Fruit fly (Drosophila melanogaster) whole organism, embryonic: ENCODE results near the gene Gclc.

Experiments used
- Ada2b ChIP-seq: fragments of 200-800 bp; sonication (Bioruptor generic); IDR thresholded peaks from 2 replicates; pipeline ENCODE4 v1.3.6; 2022; ENCODE audit warnings: missing biosample characterization, missing genetic modification characterization
- Adf1 ChIP-seq: fragments of 200-800 bp; sonication (Bioruptor generic); IDR thresholded peaks from 2 replicates; pipeline ENCODE4 v1.3.6; 2022; ENCODE audit warnings: missing biosample characterization, missing genetic modification characterization
- CG10959 ChIP-seq: fragments of 200-800 bp; sonication (Bioruptor generic); IDR thresholded peaks from 2 replicates; pipeline ENCODE4 v1.3.6; 2022; ENCODE audit warnings: missing biosample characterization, missing genetic modification characterization
- CG1233 ChIP-seq: fragments of 200-800 bp; sonication (Bioruptor generic); optimal IDR thresholded peaks from 4 replicates; lab custom pipeline; 2018; ENCODE audit warnings: missing biosample characterization, mild to moderate bottlenecking, missing genetic modification characterization
- CG13296 ChIP-seq: fragments of 200-800 bp; sonication (Bioruptor generic); optimal IDR thresholded peaks from 3 replicates; lab custom pipeline; 2018; ENCODE audit warnings: missing biosample characterization, mild to moderate bottlenecking, missing genetic modification characterization
- CG14050 ChIP-seq: fragments of 200-800 bp; sonication (Bioruptor generic); IDR thresholded peaks from 3 replicates; pipeline ENCODE4 v1.3.6; 2022; ENCODE audit warnings: missing biosample characterization, missing genetic modification characterization
- CG17359 ChIP-seq: fragments of 200-800 bp; sonication (Bioruptor generic); optimal IDR thresholded peaks from 3 replicates; lab custom pipeline; 2018; ENCODE audit warnings: missing biosample characterization, mild to moderate bottlenecking, missing genetic modification characterization, moderate library complexity
- CG17361 ChIP-seq: fragments of 200-800 bp; sonication (Bioruptor generic); IDR thresholded peaks from 3 replicates; pipeline ENCODE4 v1.3.6; 2022; ENCODE audit warnings: missing biosample characterization, missing genetic modification characterization
- CG17385 ChIP-seq: fragments of 200-800 bp; sonication (Bioruptor generic); optimal IDR thresholded peaks from 3 replicates; lab custom pipeline; 2018; ENCODE audit warnings: missing biosample characterization, mild to moderate bottlenecking, missing genetic modification characterization
- CG17912 ChIP-seq: fragments of 200-800 bp; sonication (Bioruptor generic); optimal IDR thresholded peaks from 2 replicates; lab custom pipeline; 2018; ENCODE audit warnings: missing biosample characterization, mild to moderate bottlenecking, missing genetic modification characterization
- CG18011 ChIP-seq: fragments of 200-800 bp; sonication (Bioruptor generic); optimal IDR thresholded peaks from 2 replicates; lab custom pipeline; 2017; ENCODE audit warnings: missing biosample characterization, missing genetic modification characterization, mild to moderate bottlenecking, moderate library complexity, missing genotype
- CG4617 ChIP-seq: fragments of 200-800 bp; sonication (Bioruptor generic); optimal IDR thresholded peaks from 3 replicates; lab custom pipeline; 2016; ENCODE audit warnings: missing biosample characterization, missing genetic modification characterization, borderline replicate concordance
- CG4854 ChIP-seq: fragments of 200-800 bp; sonication (Bioruptor generic); optimal IDR thresholded peaks from 2 replicates; lab custom pipeline; 2016; ENCODE audit warnings: missing biosample characterization, missing genetic modification characterization, inconsistent platforms
- CG6272 ChIP-seq: fragments of 200-800 bp; sonication (Bioruptor generic); IDR thresholded peaks from 2 replicates; pipeline ENCODE4 v1.3.6; 2022; ENCODE audit warnings: missing biosample characterization, missing genetic modification characterization
- CG6683 ChIP-seq: fragments of 200-800 bp; sonication (Bioruptor generic); optimal IDR thresholded peaks from 2 replicates; lab custom pipeline; 2017; ENCODE audit warnings: missing biosample characterization, mild to moderate bottlenecking, missing genetic modification characterization, missing genetic modification reagents
- CG7556 ChIP-seq: fragments of 200-800 bp; sonication (Bioruptor generic); optimal IDR thresholded peaks from 2 replicates; lab custom pipeline; 2017; ENCODE audit warnings: missing biosample characterization, mild to moderate bottlenecking, missing genetic modification characterization
- CG8478 ChIP-seq: fragments of >200 bp; optimal IDR thresholded peaks from 2 replicates; lab custom pipeline; 2018
- CG9817 ChIP-seq: fragments of 200-800 bp; sonication (Bioruptor generic); optimal IDR thresholded peaks from 2 replicates; lab custom pipeline; 2018; ENCODE audit warnings: missing biosample characterization, mild to moderate bottlenecking, missing genetic modification characterization, moderate library complexity
- CG9932 ChIP-seq: fragments of 200-800 bp; sonication (Bioruptor generic); IDR thresholded peaks from 2 replicates; pipeline ENCODE4 v1.3.6; 2022; ENCODE audit warnings: missing biosample characterization, missing genetic modification characterization
- Doc3 ChIP-seq: fragments of 200-800 bp; sonication (Bioruptor generic); IDR thresholded peaks from 3 replicates; pipeline ENCODE4 v1.3.6; 2022; ENCODE audit warnings: missing biosample characterization, missing genetic modification characterization; ENCODE audit not compliant: partially characterized antibody
- Drgx ChIP-seq: fragments of 200-800 bp; sonication (Bioruptor generic); IDR thresholded peaks from 2 replicates; pipeline ENCODE4 v1.3.6; 2022; ENCODE audit warnings: missing biosample characterization, missing genetic modification characterization
- Gsc ChIP-seq: fragments of 200-800 bp; sonication (Bioruptor generic); IDR thresholded peaks from 2 replicates; pipeline ENCODE4 v1.3.6; 2022; ENCODE audit warnings: missing biosample characterization, missing genetic modification characterization
- Lhr ChIP-seq: fragments of 200-800 bp; sonication (Bioruptor generic); optimal IDR thresholded peaks from 3 replicates; lab custom pipeline; 2017; ENCODE audit warnings: mild to moderate bottlenecking, missing biosample characterization, missing genetic modification reagents, missing genetic modification characterization
- Meics ChIP-seq: fragments of 200-800 bp; sonication (Bioruptor generic); optimal IDR thresholded peaks from 2 replicates; lab custom pipeline; 2017; ENCODE audit warnings: missing biosample characterization, mild to moderate bottlenecking, missing genetic modification characterization
- NC2β ChIP-seq: fragments of 200-800 bp; sonication (Bioruptor generic); optimal IDR thresholded peaks from 2 replicates; lab custom pipeline; 2016; ENCODE audit warnings: missing biosample characterization, missing genetic modification characterization
- Oaz ChIP-seq: fragments of 200-800 bp; sonication (Bioruptor generic); IDR thresholded peaks from 2 replicates; pipeline ENCODE4 v1.3.6; 2022; ENCODE audit warnings: missing biosample characterization, missing genetic modification characterization
- Oli ChIP-seq: fragments of 200-800 bp; sonication (Bioruptor generic); optimal IDR thresholded peaks from 2 replicates; lab custom pipeline; 2018; ENCODE audit warnings: missing biosample characterization, mild to moderate bottlenecking, missing genetic modification characterization, moderate library complexity
- Pdp1 ChIP-seq, 2 experiments: fragments of 200-800 bp; sonication (Bioruptor generic); optimal IDR thresholded peaks; 3 replicates each; lab custom pipeline; 2016; ENCODE audit warnings: missing biosample characterization in 2 of 2, missing genetic modification characterization in 2 of 2, mild to moderate bottlenecking in 1 of 2, moderate library complexity in 1 of 2
- Sry-β ChIP-seq: fragments of 200-800 bp; sonication (Bioruptor generic); optimal IDR thresholded peaks from 2 replicates; lab custom pipeline; 2018; ENCODE audit warnings: missing biosample characterization, mild to moderate bottlenecking, missing genetic modification characterization, moderate library complexity
- Taf1 ChIP-seq: fragments of 200-800 bp; sonication (Bioruptor generic); IDR thresholded peaks from 2 replicates; pipeline ENCODE4 v1.3.6; 2022; ENCODE audit warnings: missing biosample characterization, missing genetic modification characterization
- Trl ChIP-seq, 3 experiments: fragments of >200 bp in 2 of 3; fragments of 200-800 bp in 1 of 3; sonication (Bioruptor generic) in 1 of 3; optimal IDR thresholded peaks; 2 replicates in 1 of 3; 3 replicates in 2 of 3; lab custom pipeline; 2016 to 2017; ENCODE audit warnings: missing biosample characterization in 1 of 3, missing genetic modification characterization in 1 of 3
- Xbp1 ChIP-seq: fragments of 200-800 bp; sonication (Bioruptor generic); optimal IDR thresholded peaks from 3 replicates; lab custom pipeline; 2016; ENCODE audit warnings: missing biosample characterization, mild to moderate bottlenecking, missing genetic modification characterization
- bab2 ChIP-seq: fragments of 200-800 bp; sonication (Bioruptor generic); optimal IDR thresholded peaks from 2 replicates; lab custom pipeline; 2016; ENCODE audit warnings: missing biosample characterization, missing genetic modification characterization
- corto ChIP-seq: fragments of 200-800 bp; sonication (Bioruptor generic); optimal IDR thresholded peaks from 2 replicates; lab custom pipeline; 2016; ENCODE audit warnings: missing biosample characterization, mild to moderate bottlenecking, missing genetic modification characterization, moderate library complexity
- crc ChIP-seq: fragments of 200-800 bp; sonication (Bioruptor generic); optimal IDR thresholded peaks from 2 replicates; lab custom pipeline; 2016; ENCODE audit warnings: missing biosample characterization, missing genetic modification characterization
- ewg ChIP-seq: fragments of 200-800 bp; sonication (Bioruptor generic); optimal IDR thresholded peaks from 3 replicates; lab custom pipeline; 2017; ENCODE audit warnings: mild to moderate bottlenecking, missing biosample characterization, missing genetic modification reagents, missing genetic modification characterization
- gro ChIP-seq: fragments of 200-800 bp; sonication (Bioruptor generic); optimal IDR thresholded peaks from 2 replicates; lab custom pipeline; 2016; ENCODE audit warnings: missing biosample characterization, missing genetic modification characterization
- nerfin-2 ChIP-seq: fragments of 200-800 bp; sonication (Bioruptor generic); IDR thresholded peaks from 2 replicates; pipeline ENCODE4 v1.3.6; 2022; ENCODE audit warnings: missing biosample characterization, missing genetic modification characterization; ENCODE audit not compliant: partially characterized antibody
- org-1 ChIP-seq: fragments of 200-800 bp; sonication (Bioruptor generic); optimal IDR thresholded peaks from 2 replicates; lab custom pipeline; 2017; ENCODE audit warnings: missing biosample characterization, missing genetic modification characterization
- psq ChIP-seq: fragments of 200-800 bp; sonication (Bioruptor generic); optimal IDR thresholded peaks from 2 replicates; lab custom pipeline; 2017; ENCODE audit warnings: missing biosample characterization, missing genetic modification characterization
- pum ChIP-seq: fragments of 200-800 bp; sonication (Bioruptor generic); optimal IDR thresholded peaks from 2 replicates; lab custom pipeline; 2016; ENCODE audit warnings: missing biosample characterization, missing genetic modification characterization
- pzg ChIP-seq: fragments of 200-800 bp; sonication (Bioruptor generic); optimal IDR thresholded peaks from 3 replicates; lab custom pipeline; 2018; ENCODE audit warnings: missing biosample characterization, mild to moderate bottlenecking, missing genetic modification characterization, moderate library complexity
- run ChIP-seq: fragments of 200-800 bp; sonication (Bioruptor generic); optimal IDR thresholded peaks from 3 replicates; lab custom pipeline; 2018; ENCODE audit warnings: missing biosample characterization, mild to moderate bottlenecking, missing genetic modification characterization
- sc ChIP-seq, 3 experiments: fragments of >200 bp in 2 of 3; fragments of 200-800 bp in 1 of 3; sonication (Bioruptor generic) in 1 of 3; optimal IDR thresholded peaks; 2 replicates in 2 of 3; 3 replicates in 1 of 3; lab custom pipeline; 2017; ENCODE audit warnings: mild to moderate bottlenecking in 1 of 3, missing biosample characterization in 1 of 3, missing genetic modification characterization in 1 of 3, missing genetic modification reagents in 1 of 3
- sens ChIP-seq: fragments of 200-800 bp; sonication (Bioruptor generic); peaks from one replicate; lab custom pipeline; 2016; ENCODE audit warnings: missing biosample characterization, missing genetic modification characterization
- sr ChIP-seq: fragments of 200-800 bp; sonication (Bioruptor generic); IDR thresholded peaks from 3 replicates; pipeline ENCODE4 v1.3.6; 2022; ENCODE audit warnings: missing biosample characterization, missing genetic modification characterization
- tna ChIP-seq: fragments of 200-800 bp; sonication (Bioruptor generic); IDR thresholded peaks from 2 replicates; pipeline ENCODE4 v1.3.6; 2022; ENCODE audit warnings: missing biosample characterization, missing genetic modification characterization; ENCODE audit not compliant: partially characterized antibody
- tx ChIP-seq: fragments of 200-800 bp; sonication (Bioruptor generic); optimal IDR thresholded peaks from 2 replicates; lab custom pipeline; 2016; ENCODE audit warnings: missing biosample characterization, missing genetic modification characterization

The Gclc gene

dm6 chrX:8131693-8132313 lies 15.9 kb upstream of the Gclc start, which contains the start of gene CG10958 (continued):
- TF ChIP-seq tna (no peak), gro (GFP tag; lab: Kevin White, UChicago) (no peak), org-1 (GFP tag; lab: Kevin White, UChicago) (no peak), CG17385 (GFP tag; lab: Kevin White, UChicago) (peak; percentile 68), Lhr (GFP tag; lab: Kevin White, UChicago) (no peak), corto (GFP tag; lab: Kevin White, UChicago) (no peak), Meics (GFP tag; lab: Kevin White, UChicago) (peak; percentile 62), CG17361 (GFP tag; lab: Robert Waterston, UW) (peak; percentile 65; the same call in 2 of the 3 replicates), CG7556 (GFP tag; lab: Kevin White, UChicago) (peak; percentile 64), Oaz (GFP tag; lab: Robert Waterston, UW) (0 out of 2 replicates have a peak, but pooled peaks have one; percentile 33), CG1233 (peak; percentile 57), Drgx (peak; percentile 45; the same call in 1 of the 2 replicates), CG8478 (lab: Kevin White, UChicago) (no peak), CG6272 (GFP tag; lab: Robert Waterston, UW) (0 out of 2 replicates have a peak, but pooled peaks have one; percentile 51), pzg (peak; percentile 38), Taf1 (GFP tag; lab: Robert Waterston, UW) (no peak), CG14050 (0 out of 3 replicates have a peak, but pooled peaks have one; percentile 13), Sry-β (peak; percentile 85), Ada2b (GFP tag; lab: Robert Waterston, UW) (peak; percentile 47), CG13296 (GFP tag; lab: Kevin White, UChicago) (peak; percentile 61), CG17912 (GFP tag; lab: Kevin White, UChicago) (no peak), Trl (optimal IDR thresholded peaks at IDR 0.05; lab: Kevin White, UChicago) (no peak), Trl (GFP tag; optimal IDR thresholded peaks at IDR 0.05; lab: Kevin White, UChicago) (peak; percentile 12), CG4854 (GFP tag; lab: Kevin White, UChicago) (peak; percentile 8), tx (GFP tag; lab: Kevin White, UChicago) (no peak), sr (GFP tag; lab: Robert Waterston, UW) (no peak), CG10959 (GFP tag; lab: Robert Waterston, UW) (no peak), Adf1 (GFP tag; lab: Robert Waterston, UW) (peak; percentile 37; the same call in 1 of the 2 replicates), Doc3 (GFP tag; lab: Robert Waterston, UW) (peak; percentile 14; the same call in 1 of the 3 replicates), ewg (no peak), CG17359 (tag; lab: Kevin White, UChicago) (peak; percentile 49), crc (GFP tag; lab: Kevin White, UChicago) (no peak), CG9932 (GFP tag; lab: Robert Waterston, UW) (peak; percentile 69), Gsc (no peak), run (tag; lab: Kevin White, UChicago) (peak; percentile 1), Pdp1 (GFP tag; optimal IDR thresholded peaks at IDR 0.05; lab: Kevin White, UChicago) (peak; percentile 40 to 42), NC2β (GFP tag; lab: Kevin White, UChicago) (no peak), CG18011 (GFP tag; lab: Kevin White, UChicago) (peak; percentile 60), CG4617 (peak; percentile 24), sens (GFP tag; lab: Kevin White, UChicago) (peak; percentile 88), sc (optimal IDR thresholded peaks at IDR 0.05; lab: Kevin White, UChicago) (no peak), sc (GFP tag; optimal IDR thresholded peaks at IDR 0.05; lab: Kevin White, UChicago) (no peak), Xbp1 (GFP tag; lab: Kevin White, UChicago) (peak; percentile 62), Oli (tag; lab: Kevin White, UChicago) (peak; percentile 27), bab2 (no peak), psq (peak; percentile 1), CG9817 (tag; lab: Kevin White, UChicago) (peak; percentile 44), pum (GFP tag; lab: Kevin White, UChicago) (peak; percentile 7), nerfin-2 (no peak), CG6683 (GFP tag; lab: Kevin White, UChicago) (peak; percentile 30)
